Fruit fly (Drosophila melanogaster) Kc167 (cell line): ENCODE results near the gene CG31798.

Experiments used
- Myc ChIP-seq: fragments of >200 bp; optimal IDR thresholded peaks from 2 replicates; lab custom pipeline; 2017; ENCODE audit warnings: missing external identifiers
- Sin3A ChIP-seq: fragments of >200 bp; optimal IDR thresholded peaks from 2 replicates; lab custom pipeline; 2018; ENCODE audit warnings: missing external identifiers
- h ChIP-seq: fragments of >200 bp; optimal IDR thresholded peaks from 3 replicates; lab custom pipeline; 2018; ENCODE audit warnings: missing external identifiers
- insv ChIP-seq: fragments of >200 bp; optimal IDR thresholded peaks from 3 replicates; lab custom pipeline; 2018; ENCODE audit warnings: missing external identifiers
- psq ChIP-seq: fragments of >200 bp; optimal IDR thresholded peaks from 2 replicates; lab custom pipeline; 2017; ENCODE audit warnings: missing external identifiers
- ttk ChIP-seq: sonication (Bioruptor generic); optimal IDR thresholded peaks from 2 replicates; lab custom pipeline; 2017; ENCODE audit warnings: missing external identifiers

Gene CG31798

dm6 chr2L:19376145-19376544 is 17.8 kb upstream of the CG31798 start:
- TF ChIP-seq Myc (lab: Kevin White, UChicago) (no peak), ttk (lab: Kevin White, UChicago) (no peak), h (no peak), insv (no peak), psq (lab: Kevin White, UChicago) (no peak), Sin3A (no peak)

dm6 chr2L:19377129-19378083 is 16.6 kb upstream of the CG31798 start:
- TF ChIP-seq ttk (lab: Kevin White, UChicago) = no peak
- no peak for TF ChIP-seq Sin3A
- no peak for TF ChIP-seq Myc (lab: Kevin White, UChicago)
- TF ChIP-seq insv = no peak
- no peak for TF ChIP-seq h
- no peak for TF ChIP-seq psq (lab: Kevin White, UChicago)

DNA sequence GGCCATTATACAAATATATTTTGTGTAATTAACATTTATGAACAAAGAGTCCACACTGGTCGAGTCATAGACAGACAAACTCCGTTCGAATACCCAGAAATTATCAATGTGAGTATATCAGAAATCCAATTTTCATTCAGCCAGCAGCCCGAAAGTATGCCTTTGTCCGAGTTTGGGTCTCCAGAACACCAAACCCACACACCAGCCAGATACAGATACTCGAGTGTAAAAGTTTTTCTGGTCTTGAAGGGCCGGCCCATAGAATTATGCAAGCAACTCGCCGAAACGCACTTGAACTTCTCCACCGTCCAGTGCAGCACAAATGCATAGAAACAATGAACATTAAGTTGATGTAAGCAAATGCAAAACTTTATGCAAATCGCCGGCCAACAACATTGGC is 15.3 kb upstream of the CG31798 start:
- no peak for TF ChIP-seq ttk (lab: Kevin White, UChicago)

DNA sequence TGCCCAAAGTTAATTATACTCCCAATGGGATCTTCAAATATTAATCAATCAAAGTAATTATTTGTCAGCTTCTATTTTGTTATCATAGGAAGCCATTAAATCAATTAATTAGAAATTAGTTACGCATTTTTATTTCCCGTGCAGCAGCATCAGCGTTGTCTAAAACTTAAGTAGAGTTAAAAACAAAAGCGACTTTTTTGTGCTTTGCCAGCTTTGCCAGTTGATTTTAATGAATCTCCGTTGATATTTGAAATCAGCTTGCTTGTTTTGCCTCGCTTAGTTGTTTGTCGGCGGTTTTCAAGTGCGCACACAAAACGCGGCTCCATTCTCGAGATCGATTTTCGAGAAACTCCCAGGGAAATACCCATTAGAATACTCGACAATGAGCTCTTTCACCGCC is 13.3 kb upstream of the CG31798 start, which contains the start of gene CG17350:
CG17350 (plus strand) TSS at position 301 of the 400 bp plus-strand sequence.
- TF ChIP-seq Sin3A (no peak), Myc (lab: Kevin White, UChicago) (no peak), ttk (lab: Kevin White, UChicago) (no peak), insv (no peak), h (no peak), psq (lab: Kevin White, UChicago) (no peak)

- no peak for TF ChIP-seq ttk (lab: Kevin White, UChicago)
- no peak for TF ChIP-seq Myc (lab: Kevin White, UChicago)
- no peak for TF ChIP-seq h
Measured at dm6 chr2L:19382353-19382752, 11.6 kb upstream of the CG31798 start.

- TF ChIP-seq h = no peak
- no peak for TF ChIP-seq psq (lab: Kevin White, UChicago)
- TF ChIP-seq insv = no peak
- TF ChIP-seq Myc (lab: Kevin White, UChicago) = no peak
- TF ChIP-seq ttk (lab: Kevin White, UChicago) = no peak
- no peak for TF ChIP-seq Sin3A
Measured at dm6 chr2L:19386106-19386715, 7.7 kb upstream of the CG31798 start, which contains the start of gene fon. Gene fon, minus strand, starts transcription at chr2L:19386205.

dm6 chr2L:19388966-19389365 is 5.0 kb upstream of the CG31798 start:
- no peak for TF ChIP-seq ttk (lab: Kevin White, UChicago)
- TF ChIP-seq insv = no peak
- TF ChIP-seq Sin3A = no peak
- TF ChIP-seq Myc (lab: Kevin White, UChicago) = no peak
- TF ChIP-seq h = no peak
- no peak for TF ChIP-seq psq (lab: Kevin White, UChicago)

DNA sequence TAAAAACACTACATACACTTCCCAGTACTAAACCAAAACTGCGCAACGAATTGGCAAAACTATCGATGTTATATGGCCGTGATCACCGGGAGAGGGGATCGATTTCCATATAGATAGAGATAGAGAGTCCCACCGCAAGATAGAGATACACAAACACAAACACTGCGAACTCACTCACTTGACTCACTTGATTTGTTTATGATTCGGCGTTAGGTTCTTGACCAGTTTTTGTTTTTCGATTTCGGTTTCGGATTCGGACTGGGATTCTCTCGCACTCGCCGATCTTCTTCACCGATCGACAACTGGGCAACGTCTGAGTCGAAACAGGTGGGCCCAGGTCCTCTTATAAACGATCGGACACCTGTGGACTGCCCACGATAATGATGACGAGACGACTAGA is 4.2 kb upstream of the CG31798 start, which contains the start of gene CG17549:
CG17549 (minus strand) TSS at position 327 of the 400 bp plus-strand sequence.
- TF ChIP-seq insv (no peak), psq (lab: Kevin White, UChicago) (no peak), Myc (lab: Kevin White, UChicago) (no peak), Sin3A (no peak), ttk (lab: Kevin White, UChicago) (no peak), h (no peak)

dm6 chr2L:19397617-19398316 is 3.8 kb downstream of the CG31798 start:
- no peak for TF ChIP-seq psq (lab: Kevin White, UChicago)
- TF ChIP-seq h = no peak
- TF ChIP-seq insv = no peak
- no peak for TF ChIP-seq ttk (lab: Kevin White, UChicago)
- no peak for TF ChIP-seq Myc (lab: Kevin White, UChicago)
- TF ChIP-seq Sin3A = no peak

dm6 chr2L:19398317-19399234 is 4.6 kb downstream of the CG31798 start, which contains the start of gene CG17544:
Gene CG17544, minus strand, starts transcription at chr2L:19398493.
- TF ChIP-seq h (no peak), ttk (lab: Kevin White, UChicago) (no peak), Myc (lab: Kevin White, UChicago) (no peak), Sin3A (no peak), insv (no peak), psq (lab: Kevin White, UChicago) (no peak)

DNA sequence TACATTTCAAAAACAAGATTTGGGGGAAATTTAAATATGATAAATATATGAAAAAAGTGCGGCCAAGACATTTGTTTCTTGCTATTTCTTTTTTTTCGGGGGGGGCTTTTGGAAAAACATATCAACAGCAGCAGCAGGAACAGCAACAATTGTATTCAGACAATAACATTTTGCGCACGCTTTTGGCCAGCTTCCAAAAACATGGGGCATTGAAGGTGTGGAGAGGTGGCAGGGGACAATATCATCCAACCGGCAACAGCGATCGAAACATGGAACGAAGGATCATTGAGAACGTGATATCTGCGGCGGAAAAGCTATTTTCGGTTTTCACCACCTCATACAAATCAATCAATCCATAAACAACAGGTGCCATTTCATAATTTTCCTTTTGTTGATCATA is 8.0 kb downstream of the CG31798 start:
- no peak for TF ChIP-seq Sin3A
- TF ChIP-seq psq (lab: Kevin White, UChicago) = no peak
- TF ChIP-seq ttk (lab: Kevin White, UChicago) = no peak
- no peak for TF ChIP-seq insv
- TF ChIP-seq h = no peak
- no peak for TF ChIP-seq Myc (lab: Kevin White, UChicago)
